Worm (Caenorhabditis elegans) whole organism, L2 larva: ENCODE data around the gene msd-4.

Experiments
- C34F6.9 ChIP-seq: fragments of 150-350 bp; optimal IDR thresholded peaks from 2 replicates; lab custom pipeline; 2014; ENCODE audit warnings: missing biosample characterization, missing genetic modification characterization
- R02D3.7 ChIP-seq: fragments of 150-350 bp; optimal IDR thresholded peaks from 2 replicates; lab custom pipeline; 2014; ENCODE audit warnings: missing biosample characterization, missing genetic modification characterization
- Y55F3AM.14 ChIP-seq: fragments of 200-800 bp; sonication (Bioruptor generic); optimal IDR thresholded peaks from 2 replicates; lab custom pipeline; 2018; ENCODE audit warnings: mild to moderate bottlenecking, missing genetic modification characterization, missing compliant biosample characterization
- ZK546.5 ChIP-seq: sonication (generic microtip); optimal IDR thresholded peaks from 2 replicates; lab custom pipeline; 2017; ENCODE audit warnings: missing biosample characterization, missing genetic modification characterization
- aly-2 ChIP-seq: fragments of 150-350 bp; optimal IDR thresholded peaks from 2 replicates; lab custom pipeline; 2014; ENCODE audit warnings: missing biosample characterization, missing genetic modification characterization
- ama-1 ChIP-seq: fragments of 150-350 bp; optimal IDR thresholded peaks from 2 replicates; lab custom pipeline; 2018; ENCODE audit warnings: inconsistent platforms
- blmp-1 ChIP-seq: sonication (generic microtip); optimal IDR thresholded peaks from 2 replicates; lab custom pipeline; 2017; ENCODE audit warnings: missing genetic modification characterization, mild to moderate bottlenecking, missing compliant biosample characterization, antibody characterized with exemption, moderate library complexity; ENCODE audit not compliant: insufficient read depth
- ceh-16 ChIP-seq: fragments of 150-350 bp; optimal IDR thresholded peaks from 2 replicates; lab custom pipeline; 2014; ENCODE audit warnings: missing biosample characterization, missing genetic modification characterization
- ceh-82 ChIP-seq: fragments of 150-350 bp; optimal IDR thresholded peaks from 2 replicates; lab custom pipeline; 2014; ENCODE audit warnings: missing biosample characterization, missing genetic modification characterization
- crh-2 ChIP-seq: sonication (generic microtip); optimal IDR thresholded peaks from 2 replicates; lab custom pipeline; 2017; ENCODE audit warnings: missing biosample characterization, missing genetic modification characterization
- egl-27 ChIP-seq: sonication (generic microtip); optimal IDR thresholded peaks from 3 replicates; lab custom pipeline; 2017; ENCODE audit warnings: missing biosample characterization, missing genetic modification reagents, missing genetic modification characterization
- elt-3 ChIP-seq: sonication (generic microtip); optimal IDR thresholded peaks from 2 replicates; lab custom pipeline; 2017; ENCODE audit warnings: missing biosample characterization, missing genetic modification characterization
- fos-1 ChIP-seq: fragments of 150-350 bp; optimal IDR thresholded peaks from 2 replicates; lab custom pipeline; 2014; ENCODE audit warnings: missing biosample characterization, missing genetic modification characterization
- gmeb-1 ChIP-seq: fragments of 150-350 bp; optimal IDR thresholded peaks from 2 replicates; lab custom pipeline; 2014; ENCODE audit warnings: missing biosample characterization, missing genetic modification characterization
- lin-11 ChIP-seq: fragments of 150-350 bp; sonication (generic microtip); optimal IDR thresholded peaks from 2 replicates; lab custom pipeline; 2014; ENCODE audit warnings: missing biosample characterization, missing genetic modification characterization, inconsistent platforms, mixed read lengths
- lin-13 ChIP-seq: fragments of 150-350 bp; optimal IDR thresholded peaks from 2 replicates; lab custom pipeline; 2014; ENCODE audit warnings: missing biosample characterization, missing genetic modification reagents, missing genetic modification characterization
- lsy-2 ChIP-seq, 2 experiments: fragments of 150-350 bp in 1 of 2; sonication (generic microtip) in 1 of 2; optimal IDR thresholded peaks; 2 replicates each; lab custom pipeline; 2014 to 2017; ENCODE audit warnings: missing biosample characterization in 2 of 2, missing genetic modification characterization in 2 of 2
- mdl-1 ChIP-seq, 2 experiments: fragments of 150-350 bp in 1 of 2; sonication (generic microtip) in 1 of 2; optimal IDR thresholded peaks; 2 replicates each; lab custom pipeline; 2017; ENCODE audit warnings: missing biosample characterization in 2 of 2, missing genetic modification characterization in 2 of 2
- nhr-10 ChIP-seq: sonication (generic microtip); optimal IDR thresholded peaks from 2 replicates; lab custom pipeline; 2017; ENCODE audit warnings: missing biosample characterization, missing genetic modification characterization
- nhr-11 ChIP-seq: fragments of 150-350 bp; optimal IDR thresholded peaks from 2 replicates; lab custom pipeline; 2014; ENCODE audit warnings: missing biosample characterization, missing genetic modification characterization
- nhr-129 ChIP-seq: fragments of 150-350 bp; optimal IDR thresholded peaks from 2 replicates; lab custom pipeline; 2014; ENCODE audit warnings: missing biosample characterization, missing genetic modification characterization
- nhr-21 ChIP-seq: fragments of 150-350 bp; optimal IDR thresholded peaks from 2 replicates; lab custom pipeline; 2014; ENCODE audit warnings: missing biosample characterization, missing genetic modification characterization
- nhr-23 ChIP-seq: fragments of 150-350 bp; optimal IDR thresholded peaks from 2 replicates; lab custom pipeline; 2014; ENCODE audit warnings: missing biosample characterization, missing genetic modification reagents, missing genetic modification characterization
- nhr-237 ChIP-seq: fragments of 150-350 bp; optimal IDR thresholded peaks from 2 replicates; lab custom pipeline; 2014; ENCODE audit warnings: missing biosample characterization, missing genetic modification characterization
- nhr-77 ChIP-seq: fragments of 150-350 bp; optimal IDR thresholded peaks from 2 replicates; lab custom pipeline; 2014; ENCODE audit warnings: missing biosample characterization, missing genetic modification characterization
- peb-1 ChIP-seq: fragments of 150-350 bp; optimal IDR thresholded peaks from 2 replicates; lab custom pipeline; 2014; ENCODE audit warnings: missing biosample characterization, missing genetic modification characterization
- sem-4 ChIP-seq: fragments of 150-350 bp; optimal IDR thresholded peaks from 2 replicates; lab custom pipeline; 2014; ENCODE audit warnings: missing biosample characterization, missing genetic modification reagents, missing genetic modification characterization
- skn-1 ChIP-seq: sonication (generic microtip); optimal IDR thresholded peaks from 2 replicates; lab custom pipeline; 2017; ENCODE audit warnings: missing biosample characterization, missing genetic modification characterization
- sma-3 ChIP-seq: sonication (generic microtip); optimal IDR thresholded peaks from 2 replicates; lab custom pipeline; 2016; ENCODE audit warnings: missing genetic modification reagents, missing genetic modification characterization, missing compliant biosample characterization
- sma-9 ChIP-seq, 2 experiments: fragments of 150-350 bp in 1 of 2; sonication (generic microtip) in 1 of 2; optimal IDR thresholded peaks; 2 replicates each; lab custom pipeline; 2014 to 2016; ENCODE audit warnings: missing genetic modification characterization in 2 of 2, mild to moderate bottlenecking in 1 of 2, missing biosample characterization in 1 of 2, missing compliant biosample characterization in 1 of 2, missing genetic modification reagents in 1 of 2, moderate library complexity in 1 of 2
- snpc-4 ChIP-seq: fragments of 150-350 bp; optimal IDR thresholded peaks from 2 replicates; lab custom pipeline; 2014; ENCODE audit warnings: missing biosample characterization, missing genetic modification characterization
- unc-39 ChIP-seq: fragments of 150-350 bp; optimal IDR thresholded peaks from 2 replicates; lab custom pipeline; 2014; ENCODE audit warnings: missing biosample characterization, missing genetic modification characterization
- unc-55 ChIP-seq: fragments of 150-350 bp; sonication (generic microtip); optimal IDR thresholded peaks from 3 replicates; lab custom pipeline; 2014; ENCODE audit warnings: missing biosample characterization, missing genetic modification reagents, missing genetic modification characterization
- unc-62 ChIP-seq: fragments of 150-350 bp; optimal IDR thresholded peaks from 2 replicates; lab custom pipeline; 2014; ENCODE audit warnings: missing biosample characterization, missing genetic modification reagents, missing genetic modification characterization
- ztf-11 ChIP-seq: sonication (generic microtip); optimal IDR thresholded peaks from 2 replicates; lab custom pipeline; 2017; ENCODE audit warnings: missing biosample characterization, missing genetic modification characterization
- ztf-4 ChIP-seq: fragments of 150-350 bp; optimal IDR thresholded peaks from 2 replicates; lab custom pipeline; 2014; ENCODE audit warnings: missing biosample characterization, missing genetic modification characterization

Gene msd-4

DNA sequence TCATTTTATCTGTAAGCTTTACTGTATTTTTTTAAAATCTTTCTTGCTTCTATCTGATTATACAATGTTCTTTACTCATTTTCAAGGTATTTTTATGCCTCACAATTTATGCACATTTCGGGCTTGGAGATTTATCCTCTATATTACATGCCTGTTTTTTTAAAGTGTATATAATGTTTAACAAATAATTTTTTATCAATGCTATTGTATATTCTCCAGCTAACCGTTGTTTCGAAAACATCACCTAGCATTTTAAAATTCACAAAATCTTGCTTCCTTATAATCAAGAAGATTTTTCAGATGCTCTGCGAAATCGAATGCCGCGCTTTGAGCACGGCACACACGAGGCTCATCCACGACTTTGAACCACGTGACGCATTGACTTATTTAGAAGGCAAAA lies 16.5 kb downstream of the msd-4 start, which contains the start of gene ced-4:
TSS of gene ced-4 (plus strand) at position 301 of the 400 bp plus-strand sequence.
- TF ChIP-seq sem-4 (tag; lab: Kevin White, UChicago) = no peak
- no peak for TF ChIP-seq nhr-21 (tag; lab: Kevin White, UChicago)
- no peak for TF ChIP-seq nhr-11
- TF ChIP-seq ceh-82 (tag; lab: Kevin White, UChicago) = no peak
- TF ChIP-seq lin-11 (tag; lab: Kevin White, UChicago) = no peak
- TF ChIP-seq, all 48 proteins: peak for 0

DNA sequence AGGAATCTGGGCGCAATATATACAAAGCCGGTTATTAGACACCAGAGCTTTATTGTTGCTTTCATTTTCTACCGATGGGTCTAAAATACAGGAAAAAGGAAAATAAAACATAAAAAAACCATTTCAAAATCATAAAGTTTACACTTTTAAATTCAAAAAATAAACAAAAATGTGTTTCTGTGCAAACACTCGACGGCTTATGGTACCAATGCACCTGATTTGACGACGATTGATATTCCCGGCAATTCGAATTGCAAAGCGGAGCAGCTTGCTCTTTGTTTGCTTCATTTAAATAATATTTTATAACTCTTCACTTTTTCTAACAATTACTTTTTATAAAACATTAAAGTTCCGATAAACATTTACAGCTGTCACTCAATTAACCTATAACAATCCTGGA lies 18.4 kb downstream of the msd-4 start, which contains the start of gene F26A1.1:
TSS of gene F26A1.1 (plus strand) at position 369 of the 400 bp plus-strand sequence.
- no peak for TF ChIP-seq skn-1 (tag; lab: Kevin White, UChicago)
- peak; percentile 5 for TF ChIP-seq crh-2 (tag; lab: Kevin White, UChicago)
- TF ChIP-seq unc-55 (GFP tag; lab: Kevin White, UChicago) = peak; percentile 54
- peak; percentile 6 for TF ChIP-seq gmeb-1 (tag; lab: Kevin White, UChicago)
- TF ChIP-seq nhr-77 (tag; lab: Kevin White, UChicago) = no peak
- no peak for TF ChIP-seq egl-27
- TF ChIP-seq nhr-10 (tag; lab: Kevin White, UChicago) = no peak
- no peak for TF ChIP-seq R02D3.7
- peak; percentile 8 for TF ChIP-seq nhr-129 (tag; lab: Kevin White, UChicago)
- TF ChIP-seq lin-13 (GFP tag; lab: Kevin White, UChicago) = no peak
- TF ChIP-seq sma-3 (GFP tag; lab: Kevin White, UChicago) = no peak
- TF ChIP-seq ceh-16 (tag; lab: Kevin White, UChicago) = no peak
- TF ChIP-seq lsy-2 (tag; optimal IDR thresholded peaks at IDR 0.05; lab: Kevin White, UChicago) = peak in 1 of 2 experiments; percentile 38
- no peak for TF ChIP-seq Y55F3AM.14 (GFP tag; lab: Kevin White, UChicago)
- no peak for TF ChIP-seq nhr-11
- TF ChIP-seq unc-62 (GFP tag; lab: Kevin White, UChicago) = no peak
- TF ChIP-seq ztf-11 (tag; lab: Kevin White, UChicago) = no peak
- no peak for TF ChIP-seq ama-1 (lab: Kevin White, UChicago)
- no peak for TF ChIP-seq nhr-237 (tag; lab: Kevin White, UChicago)
- no peak for TF ChIP-seq unc-39 (tag; lab: Kevin White, UChicago)
- no peak for TF ChIP-seq fos-1 (tag; lab: Kevin White, UChicago)

DNA sequence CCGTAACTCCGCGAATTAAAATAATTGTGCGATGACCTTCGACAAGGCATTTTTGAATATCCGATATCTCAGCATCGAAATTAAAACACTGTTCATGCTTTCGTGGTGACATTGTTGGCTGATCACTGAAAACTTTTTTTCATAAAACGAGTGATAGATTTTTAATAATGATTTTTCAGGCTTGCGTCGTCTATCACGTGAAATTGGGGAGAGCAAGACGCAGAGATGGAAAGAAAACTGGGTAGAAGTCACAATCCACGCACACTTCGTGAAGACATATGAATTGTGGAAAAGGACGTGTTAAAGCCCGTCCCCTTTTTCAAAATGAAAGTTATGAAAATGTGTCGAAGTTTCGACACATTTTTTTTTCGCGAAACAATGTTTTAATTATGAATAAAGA lies 18.8 kb downstream of the msd-4 start, which contains the start of gene nonu-1:
TSS of gene nonu-1 (minus strand) at position 169 of the 400 bp plus-strand sequence.
- no peak for TF ChIP-seq fos-1 (tag; lab: Kevin White, UChicago)
- TF ChIP-seq ztf-4 = no peak
- TF ChIP-seq sma-9 (GFP tag; optimal IDR thresholded peaks at IDR 0.05; lab: Kevin White, UChicago) = no peak
- no peak for TF ChIP-seq sma-9 (tag; optimal IDR thresholded peaks at IDR 0.05; lab: Kevin White, UChicago)
- TF ChIP-seq ama-1 (lab: Kevin White, UChicago) = no peak
- no peak for TF ChIP-seq C34F6.9 (tag; lab: Kevin White, UChicago)
- no peak for TF ChIP-seq lin-11 (tag; lab: Kevin White, UChicago)
- TF ChIP-seq nhr-77 (tag; lab: Kevin White, UChicago) = no peak
- TF ChIP-seq snpc-4 = no peak
- TF ChIP-seq unc-55 (GFP tag; lab: Kevin White, UChicago) = no peak
- TF ChIP-seq nhr-23 (tag; lab: Kevin White, UChicago) = no peak
- TF ChIP-seq skn-1 (tag; lab: Kevin White, UChicago) = no peak
- TF ChIP-seq sma-3 (GFP tag; lab: Kevin White, UChicago) = no peak
- no peak for TF ChIP-seq nhr-129 (tag; lab: Kevin White, UChicago)
- no peak for TF ChIP-seq peb-1

ce11 chrIII:4844327-4844726 lies 24.2 kb downstream of the msd-4 start, which contains the start of the genes clec-157 and fkh-5:
TSS of gene clec-157 (minus strand) at chrIII:4844427.
TSS of gene fkh-5 (plus strand) at chrIII:4844662.
- no peak for TF ChIP-seq blmp-1 (tag; lab: Kevin White, UChicago)
- no peak for TF ChIP-seq ZK546.5 (tag; lab: Kevin White, UChicago)
- TF ChIP-seq elt-3 = no peak
- no peak for TF ChIP-seq mdl-1 (tag; optimal IDR thresholded peaks at IDR 0.05; lab: Kevin White, UChicago)
- TF ChIP-seq sma-3 (GFP tag; lab: Kevin White, UChicago) = no peak
- no peak for TF ChIP-seq ztf-11 (tag; lab: Kevin White, UChicago)
- no peak for TF ChIP-seq aly-2 (tag; lab: Kevin White, UChicago)
- no peak for TF ChIP-seq egl-27
- TF ChIP-seq sma-9 (GFP tag; optimal IDR thresholded peaks at IDR 0.05; lab: Kevin White, UChicago) = no peak
- no peak for TF ChIP-seq sma-9 (tag; optimal IDR thresholded peaks at IDR 0.05; lab: Kevin White, UChicago)
- no peak for TF ChIP-seq nhr-11
- no peak for TF ChIP-seq unc-62 (GFP tag; lab: Kevin White, UChicago)
- TF ChIP-seq, all 48 proteins: peak for 0
